Worm (Caenorhabditis elegans): Measurements from ENCODE around the gene chpf-2.
"Not testable (repeated sequence)": the region's sequence is repeated elsewhere in the genome, so short reads cannot be mapped to it uniquely, and the experiment has no call there.

chpf-2 gene

DNA sequence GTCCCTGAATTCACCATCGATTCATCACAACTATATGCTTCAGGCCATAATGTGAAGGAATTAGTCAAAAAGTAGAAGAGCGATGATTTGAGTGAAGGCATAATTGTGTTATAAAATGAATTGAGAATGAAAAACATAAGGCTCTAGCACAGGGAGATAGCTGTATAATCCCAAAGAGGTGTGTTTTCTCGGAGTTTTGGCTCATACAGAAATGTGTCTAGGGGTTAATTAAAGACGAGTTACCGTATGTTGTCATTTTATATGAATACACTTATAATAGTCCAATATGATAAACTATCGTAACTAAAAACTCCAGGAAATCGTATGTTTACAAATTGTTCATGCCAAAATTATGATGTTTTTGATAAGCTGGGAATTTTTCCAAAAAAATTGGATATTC is 41.6 kb upstream of the chpf-2 start, which contains the start of gene srt-5:
TSS of gene srt-5 (minus strand) at position 101 of the 400 bp plus-strand sequence.
- TF ChIP-seq nhr-2 (tag; optimal IDR thresholded peaks at IDR 0.05) (no peak), elt-3 (tag; optimal IDR thresholded peaks at IDR 0.05) (no peak), drap-1 (GFP tag; optimal IDR thresholded peaks at IDR 0.05) (no peak), zip-8 (tag; optimal IDR thresholded peaks at IDR 0.05) (no peak), unc-120 (tag; optimal IDR thresholded peaks at IDR 0.05; ENCODE audit: poor library complexity, severe bottlenecking) (no peak), lin-13 (tag; optimal IDR thresholded peaks at IDR 0.05) (no peak), mab-5 (tag; optimal IDR thresholded peaks at IDR 0.05) (no peak), pha-4 (tag; optimal IDR thresholded peaks at IDR 0.05) (no peak), ceh-43 (GFP tag; optimal IDR thresholded peaks at IDR 0.05) (no peak), mls-2 (tag; optimal IDR thresholded peaks at IDR 0.05) (no peak), ces-1 (GFP tag; optimal IDR thresholded peaks at IDR 0.05) (no peak), M03D4.4 (tag; optimal IDR thresholded peaks at IDR 0.05) (no peak), elt-1 (tag; optimal IDR thresholded peaks at IDR 0.05; ENCODE audit: borderline replicate concordance, insufficient read depth) (no peak), nhr-12 (tag; optimal IDR thresholded peaks at IDR 0.05) (no peak), snpc-4 (tag; optimal IDR thresholded peaks at IDR 0.05) (no peak), ztf-11 (tag; optimal IDR thresholded peaks at IDR 0.05) (no peak), lin-32 (GFP tag; optimal IDR thresholded peaks at IDR 0.05) (no peak)

DNA sequence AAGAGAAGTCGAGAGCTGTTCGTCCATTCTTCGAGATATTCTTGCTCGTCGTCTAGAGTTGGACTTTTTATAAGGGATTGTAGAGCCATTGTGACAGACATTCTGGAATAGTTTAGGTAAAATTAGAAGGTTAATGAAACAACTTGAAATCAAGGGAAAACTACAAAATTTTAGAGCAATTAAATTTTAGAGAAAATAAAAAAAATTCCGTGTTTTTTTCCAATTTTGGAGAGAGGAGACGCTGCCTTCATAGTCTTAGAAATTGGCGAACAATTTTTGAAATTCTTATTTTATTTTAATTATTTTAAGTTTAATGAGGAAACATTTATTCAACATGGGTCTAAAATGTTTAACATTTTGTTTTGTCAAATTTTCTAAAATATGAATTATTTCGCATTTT is 32.4 kb upstream of the chpf-2 start, which contains the start of gene C50H11.13:
TSS of gene C50H11.13 (minus strand) at position 101 of the 400 bp plus-strand sequence.
- no peak for TF ChIP-seq unc-62 (GFP tag; optimal IDR thresholded peaks at IDR 0.05)
- TF ChIP-seq elt-1 (tag; optimal IDR thresholded peaks at IDR 0.05; ENCODE audit: borderline replicate concordance, insufficient read depth): no peak
- TF ChIP-seq snpc-4 (tag; optimal IDR thresholded peaks at IDR 0.05): no peak
- TF ChIP-seq nhr-28 (tag; optimal IDR thresholded peaks at IDR 0.05): no peak
- TF ChIP-seq ceh-83 (GFP tag; optimal IDR thresholded peaks at IDR 0.05): no peak
- no peak for TF ChIP-seq tbx-8 (GFP tag; optimal IDR thresholded peaks at IDR 0.05)
- no peak for TF ChIP-seq ztf-11 (tag; optimal IDR thresholded peaks at IDR 0.05)
- TF ChIP-seq zip-8 (tag; optimal IDR thresholded peaks at IDR 0.05): no peak
- no peak for TF ChIP-seq ham-2 (GFP tag; optimal IDR thresholded peaks at IDR 0.05)
- TF ChIP-seq sptf-1 (tag; optimal IDR thresholded peaks at IDR 0.05): no peak
- no peak for TF ChIP-seq nhr-237 (tag; optimal IDR thresholded peaks at IDR 0.05)
- TF ChIP-seq lin-13 (tag; optimal IDR thresholded peaks at IDR 0.05): no peak
- TF ChIP-seq nhr-76 (tag; optimal IDR thresholded peaks at IDR 0.05): no peak
- no peak for TF ChIP-seq bed-3 (GFP tag; optimal IDR thresholded peaks at IDR 0.05)

DNA sequence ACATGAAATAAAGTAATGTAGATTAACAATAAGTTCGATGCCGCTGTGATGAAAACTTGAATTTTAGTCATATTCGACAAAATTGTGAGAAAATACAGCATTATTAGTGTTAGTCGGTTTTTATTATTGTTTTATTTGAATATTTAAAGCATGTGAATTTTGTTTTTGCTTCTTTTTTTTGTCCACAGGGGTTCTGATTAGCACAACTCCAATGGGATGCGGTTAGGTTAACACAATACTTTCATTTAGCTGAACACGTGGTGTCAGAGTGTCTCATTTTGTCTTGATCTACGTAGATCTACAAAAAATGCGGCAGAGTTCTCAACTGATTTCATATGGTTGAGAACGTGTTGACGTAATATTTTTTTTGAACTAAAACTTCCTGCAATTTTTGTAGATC is 29.9 kb upstream of the chpf-2 start, which contains the start of gene str-40:
TSS of gene str-40 (minus strand) at position 101 of the 400 bp plus-strand sequence.
- no peak for TF ChIP-seq sptf-1 (tag; optimal IDR thresholded peaks at IDR 0.05)
- TF ChIP-seq lin-13 (tag; optimal IDR thresholded peaks at IDR 0.05): no peak
- no peak for TF ChIP-seq ceh-83 (GFP tag; optimal IDR thresholded peaks at IDR 0.05)
- no peak for TF ChIP-seq ztf-11 (tag; optimal IDR thresholded peaks at IDR 0.05)
- no peak for TF ChIP-seq flh-1 (GFP tag; optimal IDR thresholded peaks at IDR 0.05)
- TF ChIP-seq blmp-1 (tag; optimal IDR thresholded peaks at IDR 0.05): no peak
- TF ChIP-seq mab-5 (tag; optimal IDR thresholded peaks at IDR 0.05): no peak
- TF ChIP-seq cnd-1 (tag; optimal IDR thresholded peaks at IDR 0.05): no peak
- TF ChIP-seq ces-1 (GFP tag; optimal IDR thresholded peaks at IDR 0.05): no peak
- no peak for TF ChIP-seq nhr-12 (tag; optimal IDR thresholded peaks at IDR 0.05)
- TF ChIP-seq nhr-28 (tag; optimal IDR thresholded peaks at IDR 0.05): no peak
- no peak for TF ChIP-seq unc-120 (tag; optimal IDR thresholded peaks at IDR 0.05; ENCODE audit: poor library complexity, severe bottlenecking)
- no peak for TF ChIP-seq nhr-2 (tag; optimal IDR thresholded peaks at IDR 0.05)
- no peak for TF ChIP-seq lin-32 (GFP tag; optimal IDR thresholded peaks at IDR 0.05)
- TF ChIP-seq mls-2 (tag; optimal IDR thresholded peaks at IDR 0.05): no peak
- TF ChIP-seq bed-3 (GFP tag; optimal IDR thresholded peaks at IDR 0.05): no peak

DNA sequence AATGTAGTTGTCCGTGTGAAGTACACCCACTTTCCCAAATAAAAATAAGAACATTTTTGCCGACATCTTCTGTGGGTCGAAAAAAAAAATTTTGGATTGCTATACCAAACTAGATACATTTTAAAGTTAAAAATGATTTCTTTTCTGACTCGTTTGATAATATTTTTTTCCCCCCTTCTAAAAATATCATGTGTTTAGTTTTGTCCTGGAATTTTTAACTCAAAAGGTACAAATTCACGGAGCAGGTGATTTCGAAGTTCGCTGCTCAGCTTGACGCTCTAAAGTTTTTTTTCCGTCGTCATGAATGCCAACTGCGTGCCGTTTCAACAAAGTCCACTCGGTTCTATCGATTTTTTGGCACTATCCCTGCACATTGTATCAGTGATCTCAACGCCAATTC is 26.7 kb upstream of the chpf-2 start, which contains the start of gene srh-185:
TSS of gene srh-185 (plus strand) at position 301 of the 400 bp plus-strand sequence.
- TF ChIP-seq mls-2 (tag; optimal IDR thresholded peaks at IDR 0.05) (no peak), ceh-83 (GFP tag; optimal IDR thresholded peaks at IDR 0.05) (no peak), tbx-8 (GFP tag; optimal IDR thresholded peaks at IDR 0.05) (no peak), elt-3 (tag; optimal IDR thresholded peaks at IDR 0.05) (no peak), hlh-1 (tag; optimal IDR thresholded peaks at IDR 0.05) (no peak), cnd-1 (tag; optimal IDR thresholded peaks at IDR 0.05) (no peak), M03D4.4 (tag; optimal IDR thresholded peaks at IDR 0.05) (no peak)

DNA sequence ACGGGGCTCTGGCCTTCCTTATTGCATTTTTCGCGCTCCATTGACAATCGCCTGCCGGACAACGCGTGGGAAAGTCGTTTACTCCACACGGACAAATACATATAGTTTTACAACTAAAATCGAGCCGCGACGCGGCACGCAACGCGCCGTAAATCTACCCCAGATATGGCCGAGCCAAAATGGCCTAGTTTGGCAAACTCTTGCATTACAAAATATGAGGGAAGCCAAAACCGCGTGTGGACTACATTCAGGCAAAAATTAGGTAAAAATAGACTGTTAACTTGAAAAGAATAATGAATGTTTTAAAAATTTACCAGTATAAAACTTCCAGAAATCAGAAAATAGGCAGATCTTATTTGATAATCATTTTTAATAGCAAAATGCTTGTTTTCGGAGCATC is 25.2 kb upstream of the chpf-2 start, which contains the start of gene srt-16:
TSS of gene srt-16 (minus strand) at position 101 of the 400 bp plus-strand sequence.
- not testable (repeated sequence) for TF ChIP-seq sem-2 (GFP tag; optimal IDR thresholded peaks at IDR 0.05); ceh-43 (GFP tag; optimal IDR thresholded peaks at IDR 0.05); nhr-28 (tag; optimal IDR thresholded peaks at IDR 0.05)

Data from whole organism, mixed stage, embryonic.